In the genomic region with DNA sequence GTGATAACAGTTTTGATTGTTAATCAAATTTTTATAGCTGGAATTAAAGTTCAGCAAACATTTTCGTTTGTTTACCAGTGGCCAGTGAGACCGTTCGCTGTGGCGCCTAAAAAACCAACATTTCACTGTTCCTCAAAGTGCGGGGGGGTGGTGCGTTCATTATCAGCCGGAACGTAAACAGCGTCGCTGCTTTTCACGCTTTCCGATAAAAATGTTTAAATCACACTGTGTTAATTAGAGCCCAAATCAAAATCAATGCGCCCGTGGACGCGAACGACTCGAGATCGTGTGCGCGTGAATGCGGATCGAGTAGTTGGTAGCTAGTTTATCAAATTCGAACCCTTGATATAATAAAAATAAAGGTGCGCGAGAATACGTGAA, we compare ENCODE assay signal across 1 fruit fly cellular context.
TF ChIP-seq lines count a peak whose summit lies in the region.

A gene (plus strand): TSS at position 226 of the 381 bp plus-strand sequence.

TF ChIP-seq in whole organism, embryonic, 481 proteins besides CTCF, POLR2A, EP300 and RAD21 (continued from another document and continues in another):
- TF ChIP-seq Gsc (GFP tag; IDR thresholded peaks at IDR 0.05; lab: Robert Waterston, UW) (no peak), chn (GFP tag; optimal IDR thresholded peaks at IDR 0.05; lab: Kevin White, UChicago) (no peak), gt (GFP tag; IDR thresholded peaks at IDR 0.05; lab: Robert Waterston, UW) (no peak), kay (GFP tag; optimal IDR thresholded peaks at IDR 0.05; lab: Kevin White, UChicago) (no peak), CG13287 (GFP tag; IDR thresholded peaks at IDR 0.05; lab: Robert Waterston, UW; ENCODE audit: partially characterized antibody) (peak; percentile 26; the same call in 1 of the 2 replicates), mam (GFP tag; optimal IDR thresholded peaks at IDR 0.05; lab: Kevin White, UChicago) (peak; percentile 10), wek (GFP tag; optimal IDR thresholded peaks at IDR 0.05; lab: Kevin White, UChicago) (no peak), HHEX (GFP tag; optimal IDR thresholded peaks at IDR 0.05; lab: Kevin White, UChicago) (no peak), Hmr (GFP tag; optimal IDR thresholded peaks at IDR 0.05; lab: Kevin White, UChicago) (peak; percentile 44), tgo (GFP tag; IDR thresholded peaks at IDR 0.05; lab: Robert Waterston, UW) (peak; percentile 17; the same call in 2 of the 3 replicates), ems (GFP tag; optimal IDR thresholded peaks at IDR 0.05; lab: Kevin White, UChicago) (no peak), CG10654 (GFP tag; optimal IDR thresholded peaks at IDR 0.05; lab: Kevin White, UChicago) (no peak), gcm2 (GFP tag; optimal IDR thresholded peaks at IDR 0.05; lab: Kevin White, UChicago) (no peak), eve (GFP tag; optimal IDR thresholded peaks at IDR 0.05; lab: Kevin White, UChicago) (no peak), hkb (optimal IDR thresholded peaks at IDR 0.05; lab: Kevin White, UChicago) (no peak), hkb (GFP tag; IDR thresholded peaks at IDR 0.05; lab: Robert Waterston, UW) (peak; percentile 45), CG8290 (GFP tag; optimal IDR thresholded peaks at IDR 0.05; lab: Kevin White, UChicago) (no peak), CG8290 (tag; optimal IDR thresholded peaks at IDR 0.05; lab: Kevin White, UChicago) (peak in 1 of 2 experiments; percentile 69), Optix (GFP tag; IDR thresholded peaks at IDR 0.05; lab: Robert Waterston, UW) (no peak), CG7963 (GFP tag; IDR thresholded peaks at IDR 0.05; lab: Robert Waterston, UW; ENCODE audit: partially characterized antibody) (no peak), p53 (GFP tag; optimal IDR thresholded peaks at IDR 0.05; lab: Kevin White, UChicago) (no peak), Eip74EF (GFP tag; optimal IDR thresholded peaks at IDR 0.05; lab: Kevin White, UChicago) (no peak), Fer3 (tag; optimal IDR thresholded peaks at IDR 0.05; lab: Kevin White, UChicago) (no peak), abd-A (tag; optimal IDR thresholded peaks at IDR 0.05; lab: Kevin White, UChicago) (peak; percentile 88), sr (GFP tag; IDR thresholded peaks at IDR 0.05; lab: Robert Waterston, UW) (0 out of 3 replicates have a peak, but pooled peaks have one; percentile 36), al (GFP tag; IDR thresholded peaks at IDR 0.05; lab: Robert Waterston, UW) (no peak; the same call in 1 of the 2 replicates), vvl (GFP tag; IDR thresholded peaks at IDR 0.05; lab: Robert Waterston, UW) (no peak; the same call in 1 of the 2 replicates), Max (GFP tag; optimal IDR thresholded peaks at IDR 0.05; lab: Kevin White, UChicago) (no peak), HLHmδ (GFP tag; optimal IDR thresholded peaks at IDR 0.05; lab: Kevin White, UChicago) (peak; percentile 1), run (tag; optimal IDR thresholded peaks at IDR 0.05; lab: Kevin White, UChicago) (no peak), C15 (GFP tag; IDR thresholded peaks at IDR 0.05; lab: Robert Waterston, UW) (no peak), Sox100B (GFP tag; optimal IDR thresholded peaks at IDR 0.05; lab: Kevin White, UChicago) (no peak), CG9876 (GFP tag; optimal IDR thresholded peaks at IDR 0.05; lab: Kevin White, UChicago) (peak; percentile 23), CG17568 (GFP tag; optimal IDR thresholded peaks at IDR 0.05; lab: Kevin White, UChicago) (no peak), danr (GFP tag; IDR thresholded peaks at IDR 0.05; lab: Robert Waterston, UW) (no peak), CG11085 (GFP tag; IDR thresholded peaks at IDR 0.05; lab: Robert Waterston, UW) (peak; percentile 12; the same call in 1 of the 2 replicates), sim (GFP tag; IDR thresholded peaks at IDR 0.05; lab: Robert Waterston, UW) (no peak), CG3281 (GFP tag; optimal IDR thresholded peaks at IDR 0.05; lab: Kevin White, UChicago) (peak; percentile 49), CG7745 (tag; optimal IDR thresholded peaks at IDR 0.05; lab: Kevin White, UChicago) (no peak), trh (GFP tag; optimal IDR thresholded peaks at IDR 0.05; lab: Kevin White, UChicago) (no peak), CG12769 (tag; optimal IDR thresholded peaks at IDR 0.05; lab: Kevin White, UChicago) (no peak), ara (GFP tag; IDR thresholded peaks at IDR 0.05; lab: Robert Waterston, UW) (peak; percentile 51), CG10209 (GFP tag; optimal IDR thresholded peaks at IDR 0.05; lab: Kevin White, UChicago) (no peak), CG5180 (GFP tag; optimal IDR thresholded peaks at IDR 0.05; lab: Kevin White, UChicago) (no peak), CoRest (tag; optimal IDR thresholded peaks at IDR 0.05; lab: Kevin White, UChicago) (peak; percentile 62), ato (GFP tag; IDR thresholded peaks at IDR 0.05; lab: Robert Waterston, UW; ENCODE audit: partially characterized antibody) (peak; percentile 44; the same call in 1 of the 2 replicates), CG31365 (tag; optimal IDR thresholded peaks at IDR 0.05; lab: Kevin White, UChicago) (no peak), bsh (GFP tag; optimal IDR thresholded peaks at IDR 0.05; lab: Kevin White, UChicago) (peak in 1 of 2 experiments; percentile 8), CG16815 (GFP tag; optimal IDR thresholded peaks at IDR 0.05; lab: Kevin White, UChicago) (no peak), pum (GFP tag; optimal IDR thresholded peaks at IDR 0.05; lab: Kevin White, UChicago) (no peak), Neu2 (GFP tag; optimal IDR thresholded peaks at IDR 0.05; lab: Kevin White, UChicago; ENCODE audit: borderline replicate concordance) (no peak), gem (tag; optimal IDR thresholded peaks at IDR 0.05; lab: Kevin White, UChicago) (peak; percentile 55), Fer2 (tag; optimal IDR thresholded peaks at IDR 0.05; lab: Kevin White, UChicago) (no peak), CG10565 (GFP tag; optimal IDR thresholded peaks at IDR 0.05; lab: Kevin White, UChicago) (no peak), zfh2 (GFP tag; optimal IDR thresholded peaks at IDR 0.05; lab: Kevin White, UChicago) (peak; percentile 28), sna (GFP tag; IDR thresholded peaks at IDR 0.05; lab: Robert Waterston, UW; ENCODE audit: partially characterized antibody) (peak; percentile 41; the same call in 1 of the 2 replicates), Dref (GFP tag; IDR thresholded peaks at IDR 0.05; lab: Robert Waterston, UW) (peak; percentile 52), Spps (tag; optimal IDR thresholded peaks at IDR 0.05; lab: Kevin White, UChicago) (no peak), zen (tag; optimal IDR thresholded peaks at IDR 0.05; lab: Kevin White, UChicago) (no peak), CG1603 (tag; optimal IDR thresholded peaks at IDR 0.05; lab: Kevin White, UChicago) (peak; percentile 72), CG1832 (GFP tag; optimal IDR thresholded peaks at IDR 0.05; lab: Kevin White, UChicago) (no peak), peb (GFP tag; IDR thresholded peaks at IDR 0.05; lab: Robert Waterston, UW) (no peak), kni (GFP tag; optimal IDR thresholded peaks at IDR 0.05; lab: Kevin White, UChicago) (peak; percentile 46), ranshi (GFP tag; IDR thresholded peaks at IDR 0.05; lab: Robert Waterston, UW) (peak; percentile 9; the same call in 1 of the 2 replicates), pb (GFP tag; optimal IDR thresholded peaks at IDR 0.05; lab: Kevin White, UChicago) (peak; percentile 45), pros (GFP tag; optimal IDR thresholded peaks at IDR 0.05; lab: Kevin White, UChicago) (no peak), Blimp-1 (GFP tag; optimal IDR thresholded peaks at IDR 0.05; lab: Kevin White, UChicago) (no peak), MBD-R2 (GFP tag; IDR thresholded peaks at IDR 0.05; lab: Robert Waterston, UW) (peak; percentile 65), CG14965 (GFP tag; optimal IDR thresholded peaks at IDR 0.05; lab: Kevin White, UChicago; ENCODE audit: borderline replicate concordance) (no peak), maf-S (GFP tag; optimal IDR thresholded peaks at IDR 0.05; lab: Kevin White, UChicago) (no peak), CG12299 (tag; optimal IDR thresholded peaks at IDR 0.05; lab: Kevin White, UChicago) (no peak), h (optimal IDR thresholded peaks at IDR 0.05; lab: Kevin White, UChicago) (no peak), HLH3B (GFP tag; IDR thresholded peaks at IDR 0.05; lab: Robert Waterston, UW) (peak; percentile 23; the same call in 1 of the 2 replicates), CG11696 (GFP tag; IDR thresholded peaks at IDR 0.05; lab: Robert Waterston, UW) (no peak), zf30C (GFP tag; optimal IDR thresholded peaks at IDR 0.05; lab: Kevin White, UChicago) (no peak), CG42726 (GFP tag; IDR thresholded peaks at IDR 0.05; lab: Robert Waterston, UW; ENCODE audit: partially characterized antibody) (0 out of 2 replicates have a peak, but pooled peaks have one; percentile 35), ab (GFP tag; optimal IDR thresholded peaks at IDR 0.05; lab: Kevin White, UChicago) (no peak), CG10431 (GFP tag; optimal IDR thresholded peaks at IDR 0.05; lab: Kevin White, UChicago) (peak; percentile 41), jing (GFP tag; optimal IDR thresholded peaks at IDR 0.05; lab: Kevin White, UChicago) (no peak), CG6791 (GFP tag; IDR thresholded peaks at IDR 0.05; lab: Robert Waterston, UW; ENCODE audit: partially characterized antibody) (peak; percentile 57; the same call in 2 of the 3 replicates), amos (GFP tag; IDR thresholded peaks at IDR 0.05; lab: Robert Waterston, UW; ENCODE audit: partially characterized antibody) (peak; percentile 36; the same call in 1 of the 2 replicates), CG10147 (GFP tag; optimal IDR thresholded peaks at IDR 0.05; lab: Kevin White, UChicago) (peak; percentile 0), croc (GFP tag; conservative IDR thresholded peaks at IDR 0.05; lab: Robert Waterston, UW) (0 out of 3 replicates have a peak, but pooled peaks have one; percentile 15), Opbp (GFP tag; IDR thresholded peaks at IDR 0.05; lab: Robert Waterston, UW; ENCODE audit: partially characterized antibody) (peak; percentile 67), so (GFP tag; IDR thresholded peaks at IDR 0.05; lab: Robert Waterston, UW) (no peak), CG18476 (GFP tag; optimal IDR thresholded peaks at IDR 0.05; lab: Kevin White, UChicago) (no peak), sens (GFP tag; lab: Kevin White, UChicago) (peak; percentile 89), Nf-YA (GFP tag; IDR thresholded peaks at IDR 0.05; lab: Robert Waterston, UW) (peak; percentile 22; the same call in 1 of the 2 replicates), gsb-n (tag; optimal IDR thresholded peaks at IDR 0.05; lab: Kevin White, UChicago) (peak; percentile 72), tup (GFP tag; optimal IDR thresholded peaks at IDR 0.05; lab: Kevin White, UChicago) (no peak), Hr51 (GFP tag; optimal IDR thresholded peaks at IDR 0.05; lab: Kevin White, UChicago) (peak in 1 of 2 experiments; percentile 22), nerfin-1 (tag; optimal IDR thresholded peaks at IDR 0.05; lab: Kevin White, UChicago) (peak; percentile 34), GATAe (GFP tag; conservative IDR thresholded peaks at IDR 0.05; lab: Robert Waterston, UW) (peak; percentile 93), az2 (GFP tag; optimal IDR thresholded peaks at IDR 0.05; lab: Kevin White, UChicago) (peak; percentile 5), inv (GFP tag; IDR thresholded peaks at IDR 0.05; lab: Robert Waterston, UW; ENCODE audit: partially characterized antibody) (no peak), chm (GFP tag; IDR thresholded peaks at IDR 0.05; lab: Robert Waterston, UW) (no peak), Dek (tag; optimal IDR thresholded peaks at IDR 0.05; lab: Kevin White, UChicago) (peak; percentile 63), Nf-YB (GFP tag; optimal IDR thresholded peaks at IDR 0.05; lab: Kevin White, UChicago) (no peak), dimm (GFP tag; IDR thresholded peaks at IDR 0.05; lab: Robert Waterston, UW) (no peak), pzg (GFP tag; optimal IDR thresholded peaks at IDR 0.05; lab: Kevin White, UChicago) (peak; percentile 68), en (GFP tag; optimal IDR thresholded peaks at IDR 0.05; lab: Kevin White, UChicago) (no peak), Dbx (GFP tag; IDR thresholded peaks at IDR 0.05; lab: Robert Waterston, UW) (peak; percentile 49; the same call in 1 of the 3 replicates), seq (GFP tag; IDR thresholded peaks at IDR 0.05; lab: Robert Waterston, UW) (no peak; the same call in 1 of the 2 replicates), crol (GFP tag; IDR thresholded peaks at IDR 0.05; lab: Robert Waterston, UW) (peak; percentile 100), sisA (GFP tag; IDR thresholded peaks at IDR 0.05; lab: Robert Waterston, UW) (no peak; the same call in 1 of the 2 replicates), slou (GFP tag; optimal IDR thresholded peaks at IDR 0.05; lab: Kevin White, UChicago) (no peak), CG1024 (GFP tag; IDR thresholded peaks at IDR 0.05; lab: Robert Waterston, UW) (0 out of 2 replicates have a peak, but pooled peaks have one; percentile 5), CG3163 (GFP tag; optimal IDR thresholded peaks at IDR 0.05; lab: Kevin White, UChicago) (no peak), Oaz (GFP tag; IDR thresholded peaks at IDR 0.05; lab: Robert Waterston, UW) (no peak), CG17359 (tag; optimal IDR thresholded peaks at IDR 0.05; lab: Kevin White, UChicago) (no peak), salm (tag; optimal IDR thresholded peaks at IDR 0.05; lab: Kevin White, UChicago) (peak; percentile 27), CG12942 (GFP tag; optimal IDR thresholded peaks at IDR 0.05; lab: Kevin White, UChicago) (peak; percentile 9), CG17186 (GFP tag; optimal IDR thresholded peaks at IDR 0.05; lab: Kevin White, UChicago) (peak; percentile 62), CG10267 (tag; optimal IDR thresholded peaks at IDR 0.05; lab: Kevin White, UChicago) (peak; percentile 66), CG6813 (GFP tag; optimal IDR thresholded peaks at IDR 0.05; lab: Kevin White, UChicago) (peak; percentile 45), CG8359 (GFP tag; optimal IDR thresholded peaks at IDR 0.05; lab: Kevin White, UChicago; ENCODE audit: borderline replicate concordance) (no peak), CG9932 (GFP tag; IDR thresholded peaks at IDR 0.05; lab: Robert Waterston, UW) (peak; percentile 51), Xbp1 (GFP tag; optimal IDR thresholded peaks at IDR 0.05; lab: Kevin White, UChicago) (peak; percentile 16), CG12155 (GFP tag; optimal IDR thresholded peaks at IDR 0.05; lab: Kevin White, UChicago) (no peak), sima (GFP tag; optimal IDR thresholded peaks at IDR 0.05; lab: Kevin White, UChicago) (no peak), B-H2 (GFP tag; optimal IDR thresholded peaks at IDR 0.05; lab: Kevin White, UChicago) (peak; percentile 28), Hr39 (optimal IDR thresholded peaks at IDR 0.05; lab: Kevin White, UChicago) (no peak), CG8281 (tag; optimal IDR thresholded peaks at IDR 0.05; lab: Kevin White, UChicago) (no peak), dmrt11E (tag; optimal IDR thresholded peaks at IDR 0.05; lab: Kevin White, UChicago) (no peak), CG32532 (GFP tag; IDR thresholded peaks at IDR 0.05; lab: Robert Waterston, UW) (peak; percentile 48)
